Worm (Caenorhabditis elegans) whole organism, midembryonic: ENCODE measurements around the gene nspd-7.

ENCODE experiments used
- T22C8.4 ChIP-seq: fragments of 200-800 bp; sonication (Bioruptor generic); IDR thresholded peaks from 2 replicates; pipeline ENCODE4 v1.3.6; 2022; ENCODE audit warnings: missing genetic modification characterization, missing compliant biosample characterization
- cog-1 ChIP-seq: sonication (generic microtip); optimal IDR thresholded peaks from 2 replicates; lab custom pipeline; 2016; ENCODE audit warnings: missing genetic modification characterization, missing compliant biosample characterization
- flt-1 ChIP-seq: fragments of 200-800 bp; sonication (Bioruptor generic); IDR thresholded peaks from 2 replicates; pipeline ENCODE4 v1.3.6; 2022; ENCODE audit warnings: missing genetic modification characterization, missing compliant biosample characterization
- klf-2 ChIP-seq: fragments of 200-800 bp; sonication (Bioruptor generic); conservative IDR thresholded peaks from 2 replicates; pipeline ENCODE4 v1.3.6; 2022; ENCODE audit warnings: missing genetic modification reagents, missing genetic modification characterization, missing compliant biosample characterization
- med-1 ChIP-seq: sonication (generic microtip); optimal IDR thresholded peaks from 2 replicates; lab custom pipeline; 2017; ENCODE audit warnings: missing genetic modification characterization, mild to moderate bottlenecking, missing compliant biosample characterization, antibody characterized with exemption, missing genetic modification reagents; ENCODE audit not compliant: insufficient read depth
- ref-1 ChIP-seq: fragments of 200-800 bp; sonication (Bioruptor generic); conservative IDR thresholded peaks from 2 replicates; pipeline ENCODE4 v1.3.6; 2022; ENCODE audit warnings: missing genetic modification reagents, missing genetic modification characterization, missing compliant biosample characterization
- tab-1 ChIP-seq: fragments of 200-800 bp; sonication (Bioruptor generic); IDR thresholded peaks from 2 replicates; pipeline ENCODE4 v1.3.6; 2022; ENCODE audit warnings: missing genetic modification characterization, missing compliant biosample characterization
- ztf-23 ChIP-seq: fragments of 200-800 bp; sonication (Bioruptor generic); IDR thresholded peaks from 2 replicates; pipeline ENCODE4 v1.3.6; 2022; ENCODE audit warnings: missing genetic modification reagents, missing genetic modification characterization, missing compliant biosample characterization
- ztf-29 ChIP-seq: fragments of 200-800 bp; sonication (Bioruptor generic); IDR thresholded peaks from 2 replicates; pipeline ENCODE4 v1.3.6; 2022; ENCODE audit warnings: missing genetic modification reagents, missing genetic modification characterization, missing compliant biosample characterization

The nspd-7 gene

DNA sequence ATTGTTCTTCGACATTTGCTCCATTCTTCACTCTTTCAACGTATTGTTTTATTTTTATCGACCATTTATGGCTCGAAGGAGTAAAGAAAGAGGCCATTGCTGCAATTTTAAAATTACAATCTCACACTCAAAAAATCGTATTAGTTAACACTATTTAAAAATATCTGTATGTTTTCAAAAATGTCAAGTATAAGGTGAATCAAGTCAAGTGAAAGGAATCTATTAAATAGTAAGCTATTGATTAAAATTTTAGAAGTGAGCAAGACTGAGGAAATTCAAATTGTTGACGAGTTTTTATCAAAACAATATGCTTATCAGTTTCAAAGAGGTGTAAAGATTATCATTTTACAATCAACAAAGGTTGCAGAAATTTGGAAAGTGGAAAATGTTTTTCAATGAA, 36.5 kb downstream of the nspd-7 start, which contains the start of gene F01G10.4:
F01G10.4 (minus strand) TSS at position 101 of the 400 bp plus-strand sequence.
- TF ChIP-seq flt-1 (no peak), T22C8.4 (GFP tag; lab: Robert Waterston, UW) (no peak), med-1 (GFP tag; lab: Kevin White, UChicago) (no peak), ztf-29 (no peak), cog-1 (tag; lab: Kevin White, UChicago) (no peak), ref-1 (no peak), tab-1 (GFP tag; lab: Robert Waterston, UW) (no peak), ztf-23 (GFP tag; lab: Robert Waterston, UW) (no peak), klf-2 (GFP tag; lab: Robert Waterston, UW) (no peak)

DNA sequence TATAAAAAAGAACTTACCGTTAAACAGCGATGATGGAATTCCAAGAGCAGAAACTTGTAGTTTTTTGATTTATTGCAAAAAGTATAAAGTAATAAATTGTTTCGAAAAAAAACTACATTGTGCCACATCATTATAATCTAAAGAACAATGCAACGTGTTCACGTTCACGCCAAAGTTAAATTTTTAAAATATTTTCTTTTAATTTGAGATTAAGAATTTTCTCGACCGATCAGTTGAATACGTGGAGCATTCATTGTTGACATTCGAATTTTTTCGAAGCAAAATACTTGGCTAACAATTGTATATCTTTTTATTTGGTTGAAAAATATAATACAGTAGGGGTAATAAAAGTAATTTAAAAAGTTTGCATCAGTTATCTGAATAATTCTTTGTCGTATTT, 38.0 kb downstream of the nspd-7 start, which contains the start of gene F01G10.5:
F01G10.5 (minus strand) TSS at position 101 of the 400 bp plus-strand sequence.
- TF ChIP-seq ztf-23 (GFP tag; lab: Robert Waterston, UW) = no peak
- TF ChIP-seq ref-1 = no peak
- TF ChIP-seq med-1 (GFP tag; lab: Kevin White, UChicago) = no peak
- no peak for TF ChIP-seq tab-1 (GFP tag; lab: Robert Waterston, UW)
- no peak for TF ChIP-seq flt-1
- no peak for TF ChIP-seq klf-2 (GFP tag; lab: Robert Waterston, UW)
- TF ChIP-seq T22C8.4 (GFP tag; lab: Robert Waterston, UW) = no peak
- TF ChIP-seq cog-1 (tag; lab: Kevin White, UChicago) = no peak
- TF ChIP-seq ztf-29 = no peak

DNA sequence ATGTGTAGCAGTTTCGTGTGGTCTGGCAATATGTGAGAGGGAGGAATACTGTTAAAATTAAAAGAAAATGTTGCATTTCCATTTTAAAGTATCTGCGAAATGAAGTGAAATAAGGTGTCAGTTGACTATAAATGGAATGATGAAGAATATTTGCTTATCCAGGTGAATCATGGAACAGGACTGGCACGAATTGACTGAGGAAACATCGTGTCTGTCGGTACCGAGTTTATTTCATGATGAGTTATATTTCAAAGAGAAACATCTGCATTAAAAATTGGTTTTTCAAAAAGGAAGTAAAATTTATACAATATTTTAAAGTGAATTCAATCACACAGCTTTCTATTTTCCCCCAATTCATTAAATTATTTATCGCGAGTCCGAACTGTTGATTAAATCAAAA, 41.5 kb downstream of the nspd-7 start, which contains the start of gene F01G10.6:
F01G10.6 (minus strand) TSS at position 101 of the 400 bp plus-strand sequence.
- TF ChIP-seq ztf-23 (GFP tag; lab: Robert Waterston, UW) = no peak
- no peak for TF ChIP-seq ref-1
- no peak for TF ChIP-seq ztf-29

DNA sequence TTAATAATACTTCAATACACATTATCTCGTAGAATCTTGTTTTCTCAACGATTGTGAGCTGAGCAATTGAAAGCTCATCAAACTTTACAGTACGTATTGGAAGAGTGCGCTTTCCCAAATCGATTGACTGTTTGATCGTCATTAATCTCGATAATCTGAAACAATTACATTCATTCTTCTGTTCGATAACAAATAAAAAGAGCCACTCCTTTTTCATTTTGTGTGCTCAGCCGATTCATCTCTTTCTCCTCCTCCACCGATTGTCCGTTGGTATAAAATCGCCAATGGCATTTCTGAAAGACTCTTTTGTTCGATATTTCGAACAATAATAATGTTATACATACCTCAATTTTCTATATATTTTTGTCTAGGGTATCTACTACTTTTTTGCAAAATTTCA, 45.3 kb downstream of the nspd-7 start, which contains the start of gene nas-12:
nas-12 (plus strand) TSS at position 301 of the 400 bp plus-strand sequence.
- no peak for TF ChIP-seq T22C8.4 (GFP tag; lab: Robert Waterston, UW)
- TF ChIP-seq klf-2 (GFP tag; lab: Robert Waterston, UW) = no peak
- no peak for TF ChIP-seq tab-1 (GFP tag; lab: Robert Waterston, UW)
- TF ChIP-seq ref-1 = no peak
- TF ChIP-seq flt-1 = no peak
- TF ChIP-seq ztf-29 = no peak
- TF ChIP-seq ztf-23 (GFP tag; lab: Robert Waterston, UW) = no peak
- no peak for TF ChIP-seq med-1 (GFP tag; lab: Kevin White, UChicago)
- no peak for TF ChIP-seq cog-1 (tag; lab: Kevin White, UChicago)

DNA sequence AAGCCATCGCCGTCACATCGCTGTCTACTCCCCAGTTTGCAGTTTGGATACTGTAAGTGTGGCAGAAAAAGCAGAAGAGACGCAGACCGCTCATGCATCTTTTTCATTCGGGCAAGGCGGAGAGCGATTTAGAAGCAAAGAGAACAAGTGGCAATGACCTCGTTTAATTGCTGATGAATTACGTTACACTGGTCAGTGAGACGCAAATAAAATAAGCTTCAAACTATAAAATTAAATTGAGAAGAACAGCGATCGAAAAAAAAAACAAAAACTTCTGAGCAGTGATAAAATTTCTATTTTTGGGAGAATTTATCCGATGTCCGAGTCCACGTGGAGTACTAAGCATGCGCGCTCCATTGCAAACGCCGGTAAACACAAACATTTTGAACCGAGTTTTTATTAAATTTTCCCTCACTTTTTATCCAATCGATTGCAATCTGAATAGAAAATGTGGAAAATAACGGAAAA, 46.8 kb downstream of the nspd-7 start, which contains the start of gene C24F3.2:
C24F3.2 (plus strand) TSS at position 418 of the 468 bp plus-strand sequence.
- TF ChIP-seq cog-1 (tag; lab: Kevin White, UChicago) (peak; percentile 58), klf-2 (GFP tag; lab: Robert Waterston, UW) (no peak), ztf-29 (0 out of 2 replicates have a peak, but pooled peaks have one; percentile 44), tab-1 (GFP tag; lab: Robert Waterston, UW) (no peak)

DNA sequence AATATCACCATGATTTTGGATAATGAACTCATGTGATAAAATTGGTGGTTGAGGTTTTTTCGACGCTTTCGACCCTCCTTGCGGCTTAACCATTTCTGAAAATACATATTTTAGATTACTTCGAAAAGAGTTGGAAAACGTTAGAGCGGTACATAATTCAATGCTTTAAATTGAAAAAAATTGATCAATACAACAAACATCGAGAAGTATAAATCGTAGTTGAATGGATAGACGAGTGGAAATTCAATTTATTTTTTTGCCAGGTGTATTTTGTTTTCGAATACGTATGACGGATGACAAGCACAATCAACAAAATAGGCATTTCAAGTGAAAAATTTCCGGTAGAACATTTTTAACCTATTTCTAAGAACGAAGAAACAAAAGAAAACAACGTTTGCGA, 47.8 kb downstream of the nspd-7 start, which contains the start of gene tram-1:
tram-1 (minus strand) TSS at position 101 of the 400 bp plus-strand sequence.
- TF ChIP-seq ztf-23 (GFP tag; lab: Robert Waterston, UW) = no peak
- no peak for TF ChIP-seq T22C8.4 (GFP tag; lab: Robert Waterston, UW)
- TF ChIP-seq cog-1 (tag; lab: Kevin White, UChicago) = no peak
- TF ChIP-seq med-1 (GFP tag; lab: Kevin White, UChicago) = no peak

DNA sequence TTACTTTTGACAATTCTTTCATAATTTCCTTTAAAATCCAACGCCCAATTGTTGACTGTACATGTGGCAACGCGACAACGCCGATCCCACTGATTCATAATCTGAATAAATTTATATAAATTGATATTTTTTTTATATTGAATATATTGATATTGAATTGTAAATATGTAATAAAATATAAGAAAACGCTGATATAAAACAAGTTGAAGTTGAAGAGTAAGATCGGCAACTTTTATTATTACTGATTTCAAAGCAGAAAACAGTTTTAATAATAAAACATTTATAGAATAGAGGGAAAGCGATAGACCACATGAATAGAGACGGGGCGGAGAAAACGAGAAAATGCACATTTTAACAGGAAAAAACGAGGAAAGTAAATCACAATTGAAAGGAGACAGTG, 49.8 kb downstream of the nspd-7 start, which contains the start of gene qns-1:
qns-1 (minus strand) TSS at position 101 of the 400 bp plus-strand sequence.
- no peak for TF ChIP-seq cog-1 (tag; lab: Kevin White, UChicago)
- TF ChIP-seq ztf-23 (GFP tag; lab: Robert Waterston, UW) = no peak
- TF ChIP-seq ztf-29 = no peak
- no peak for TF ChIP-seq med-1 (GFP tag; lab: Kevin White, UChicago)
- TF ChIP-seq T22C8.4 (GFP tag; lab: Robert Waterston, UW) = no peak
- no peak for TF ChIP-seq tab-1 (GFP tag; lab: Robert Waterston, UW)
- no peak for TF ChIP-seq flt-1
- TF ChIP-seq klf-2 (GFP tag; lab: Robert Waterston, UW) = no peak
- no peak for TF ChIP-seq ref-1
